Fruit fly (Drosophila melanogaster): ENCODE measurements around the gene Tsp3A.
A peak's percentile ranks its signal among the peaks of the same experiment; 100 is the strongest.

DNA sequence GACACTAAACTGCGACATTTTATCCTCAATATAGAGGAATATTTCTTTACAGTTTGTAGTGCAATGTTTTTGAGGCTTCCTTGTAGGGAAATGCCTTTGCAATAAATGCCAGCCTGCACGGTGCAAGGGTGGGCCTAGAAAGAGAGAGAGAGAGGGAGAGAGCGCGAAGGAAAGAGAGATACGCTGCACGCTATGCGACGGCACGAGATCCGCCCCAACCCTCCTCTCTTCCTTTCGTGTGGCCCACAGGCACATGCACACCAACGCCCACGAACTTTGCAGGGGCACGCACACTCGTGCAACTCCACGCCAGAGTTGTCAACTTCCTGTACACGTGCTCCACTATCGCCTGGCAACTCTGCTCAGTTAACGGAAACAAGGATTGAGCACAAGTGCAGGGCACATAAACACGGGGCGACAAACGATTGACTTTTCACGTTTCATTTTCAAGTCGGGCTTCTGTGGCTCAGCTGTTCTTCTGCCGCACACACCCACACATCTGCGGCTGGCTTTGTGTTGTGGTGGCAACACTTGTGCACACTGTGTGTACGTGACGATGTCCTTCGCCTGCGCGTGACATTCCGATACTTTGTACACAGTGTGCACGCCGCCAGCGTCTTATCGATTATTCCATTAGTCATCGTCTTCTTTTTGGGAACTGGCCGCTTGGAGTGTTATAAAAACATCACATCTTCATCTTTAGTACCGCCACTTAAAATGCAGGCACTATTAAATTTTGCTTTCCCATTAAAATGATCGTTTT is 16.6 kb upstream of the Tsp3A start:
- TF ChIP-seq cg (GFP tag; optimal IDR thresholded peaks at IDR 0.05) (peak; percentile 51), CG6765 (GFP tag; optimal IDR thresholded peaks at IDR 0.05) (no peak), H15 (GFP tag; IDR thresholded peaks at IDR 0.05) (no peak), Neu2 (GFP tag; optimal IDR thresholded peaks at IDR 0.05; ENCODE audit: borderline replicate concordance) (no peak), prd (optimal IDR thresholded peaks at IDR 0.05) (no peak), prd (GFP tag; IDR thresholded peaks at IDR 0.05) (no peak), CTCF (GFP tag; optimal IDR thresholded peaks at IDR 0.05) (no peak), HLH4C (GFP tag; IDR thresholded peaks at IDR 0.05; ENCODE audit: partially characterized antibody) (no peak), HLH54F (GFP tag; optimal IDR thresholded peaks at IDR 0.05) (no peak), psq (GFP tag; optimal IDR thresholded peaks at IDR 0.05) (no peak), grau (tag; optimal IDR thresholded peaks at IDR 0.05) (no peak), chinmo (GFP tag; IDR thresholded peaks at IDR 0.05; ENCODE audit: partially characterized antibody) (0 out of 4 replicates have a peak, but pooled peaks have one; percentile 22), CG11247 (GFP tag; IDR thresholded peaks at IDR 0.05) (no peak), CG1647 (GFP tag; optimal IDR thresholded peaks at IDR 0.05) (no peak)
